Worm (Caenorhabditis elegans) whole organism, late embryonic: ENCODE results near the gene pfd-5.

ENCODE experiments used
- F13H6.1 ChIP-seq: sonication (generic microtip); optimal IDR thresholded peaks from 2 replicates; lab custom pipeline; 2016; ENCODE audit warnings: missing genetic modification characterization, missing compliant biosample characterization
- K02D7.2 ChIP-seq: sonication (generic microtip); optimal IDR thresholded peaks from 2 replicates; lab custom pipeline; 2017; ENCODE audit warnings: mild to moderate bottlenecking, missing genetic modification characterization, missing compliant biosample characterization
- T23F11.4 ChIP-seq: fragments of 200-800 bp; sonication (Bioruptor generic); optimal IDR thresholded peaks from 2 replicates; lab custom pipeline; 2018; ENCODE audit warnings: mild to moderate bottlenecking, missing genetic modification characterization, missing compliant biosample characterization
- Y22D7AL.16 ChIP-seq: sonication (generic microtip); optimal IDR thresholded peaks from 2 replicates; lab custom pipeline; 2016; ENCODE audit warnings: missing genetic modification characterization, missing compliant biosample characterization
- ahr-1 ChIP-seq: sonication (generic microtip); optimal IDR thresholded peaks from 2 replicates; lab custom pipeline; 2016; ENCODE audit warnings: missing genetic modification characterization, missing compliant biosample characterization
- ceh-22 ChIP-seq: sonication (generic microtip); optimal IDR thresholded peaks from 2 replicates; lab custom pipeline; 2017; ENCODE audit warnings: missing biosample characterization, missing genetic modification characterization
- ceh-24 ChIP-seq: sonication (generic microtip); optimal IDR thresholded peaks from 2 replicates; lab custom pipeline; 2016; ENCODE audit warnings: mild to moderate bottlenecking, missing genetic modification characterization, missing compliant biosample characterization
- ceh-31 ChIP-seq: sonication (generic microtip); optimal IDR thresholded peaks from 2 replicates; lab custom pipeline; 2016; ENCODE audit warnings: missing genetic modification characterization, missing compliant biosample characterization
- ceh-34 ChIP-seq: sonication (generic microtip); optimal IDR thresholded peaks from 2 replicates; lab custom pipeline; 2016; ENCODE audit warnings: mild to moderate bottlenecking, missing genetic modification characterization, missing compliant biosample characterization
- ceh-45 ChIP-seq: fragments of 200-800 bp; sonication (Bioruptor generic); IDR thresholded peaks from 2 replicates; pipeline ENCODE4 v1.3.6; 2022; ENCODE audit warnings: missing genetic modification reagents, missing genetic modification characterization, missing compliant biosample characterization
- ceh-9 ChIP-seq: sonication (generic microtip); optimal IDR thresholded peaks from 2 replicates; lab custom pipeline; 2016; ENCODE audit warnings: mild to moderate bottlenecking, missing genetic modification characterization, inconsistent platforms, missing compliant biosample characterization
- dve-1 ChIP-seq: sonication (generic microtip); optimal IDR thresholded peaks from 2 replicates; lab custom pipeline; 2017; ENCODE audit warnings: antibody characterized with exemption, mild to moderate bottlenecking, missing genetic modification characterization, missing compliant biosample characterization
- elt-2 ChIP-seq: sonication (generic microtip); optimal IDR thresholded peaks from 2 replicates; lab custom pipeline; 2016; ENCODE audit warnings: missing genetic modification reagents, missing genetic modification characterization, missing compliant biosample characterization
- fkh-10 ChIP-seq: fragments of 150-350 bp; optimal IDR thresholded peaks from 2 replicates; lab custom pipeline; 2014; ENCODE audit warnings: missing biosample characterization, missing genetic modification reagents, missing genetic modification characterization
- fkh-6 ChIP-seq: sonication (generic microtip); optimal IDR thresholded peaks from 2 replicates; lab custom pipeline; 2016; ENCODE audit warnings: missing genetic modification characterization, missing compliant biosample characterization
- gmeb-2 ChIP-seq: sonication (generic microtip); optimal IDR thresholded peaks from 2 replicates; lab custom pipeline; 2016; ENCODE audit warnings: missing genetic modification characterization, inconsistent platforms, missing compliant biosample characterization
- hlh-15 ChIP-seq: sonication (generic microtip); optimal IDR thresholded peaks from 2 replicates; lab custom pipeline; 2016; ENCODE audit warnings: missing genetic modification characterization, missing compliant biosample characterization
- hlh-6 ChIP-seq: sonication (generic microtip); optimal IDR thresholded peaks from 2 replicates; lab custom pipeline; 2016; ENCODE audit warnings: missing genotype, missing genetic modification characterization, missing compliant biosample characterization
- hlh-8 ChIP-seq: sonication (generic microtip); optimal IDR thresholded peaks from 2 replicates; lab custom pipeline; 2016; ENCODE audit warnings: missing genotype, missing genetic modification characterization, missing compliant biosample characterization
- lin-11 ChIP-seq: fragments of 200-800 bp; sonication (Bioruptor generic); optimal IDR thresholded peaks from 2 replicates; lab custom pipeline; 2018; ENCODE audit warnings: mild to moderate bottlenecking, missing genetic modification characterization, missing compliant biosample characterization
- mec-3 ChIP-seq: sonication (generic microtip); optimal IDR thresholded peaks from 2 replicates; lab custom pipeline; 2016; ENCODE audit warnings: borderline replicate concordance, missing genetic modification characterization, missing compliant biosample characterization
- nfya-1 ChIP-seq: sonication (generic microtip); optimal IDR thresholded peaks from 2 replicates; lab custom pipeline; 2017; ENCODE audit warnings: missing genetic modification characterization, mild to moderate bottlenecking, missing compliant biosample characterization, antibody characterized with exemption, moderate library complexity
- nhr-11 ChIP-seq: fragments of 150-350 bp; optimal IDR thresholded peaks from 2 replicates; lab custom pipeline; 2014; ENCODE audit warnings: missing biosample characterization, missing genetic modification characterization
- pag-3 ChIP-seq: sonication (generic microtip); optimal IDR thresholded peaks from 2 replicates; lab custom pipeline; 2016; ENCODE audit warnings: missing compliant biosample characterization, missing genetic modification characterization, borderline replicate concordance
- pax-1 ChIP-seq: fragments of 150-350 bp; optimal IDR thresholded peaks from 2 replicates; lab custom pipeline; 2014; ENCODE audit warnings: missing biosample characterization, missing genetic modification characterization
- pha-2 ChIP-seq: sonication (generic microtip); optimal IDR thresholded peaks from 2 replicates; lab custom pipeline; 2017; ENCODE audit warnings: mild to moderate bottlenecking, missing genetic modification characterization, missing compliant biosample characterization
- pha-4 ChIP-seq: fragments of 150-350 bp; optimal IDR thresholded peaks from 2 replicates; lab custom pipeline; 2018; ENCODE audit warnings: missing biosample characterization, missing genetic modification reagents, missing genetic modification characterization
- pqm-1 ChIP-seq: sonication (generic microtip); optimal IDR thresholded peaks from 2 replicates; lab custom pipeline; 2016; ENCODE audit warnings: missing genetic modification characterization, missing compliant biosample characterization
- rnt-1 ChIP-seq: sonication (generic microtip); optimal IDR thresholded peaks from 2 replicates; lab custom pipeline; 2016; ENCODE audit warnings: missing genetic modification characterization, missing compliant biosample characterization
- sox-4 ChIP-seq: sonication (generic microtip); optimal IDR thresholded peaks from 2 replicates; lab custom pipeline; 2017; ENCODE audit warnings: mild to moderate bottlenecking, missing genetic modification characterization, inconsistent platforms, missing compliant biosample characterization
- tbx-7 ChIP-seq: sonication (generic microtip); optimal IDR thresholded peaks from 2 replicates; lab custom pipeline; 2016; ENCODE audit warnings: missing genotype, missing genetic modification characterization, missing compliant biosample characterization
- unc-86 ChIP-seq: sonication (generic microtip); optimal IDR thresholded peaks from 2 replicates; lab custom pipeline; 2016; ENCODE audit warnings: missing genetic modification characterization, missing compliant biosample characterization
- zip-5 ChIP-seq: sonication (generic microtip); optimal IDR thresholded peaks from 2 replicates; lab custom pipeline; 2016; ENCODE audit warnings: missing genetic modification characterization, missing compliant biosample characterization

Gene pfd-5

ce11 chrIII:7234148-7234547, 35.5 kb upstream of the pfd-5 start, which contains the start of gene ndus-8:
Gene ndus-8, minus strand, starts transcription at chrIII:7234202.
- TF ChIP-seq gmeb-2 (tag; lab: Kevin White, UChicago) (no peak), ceh-45 (GFP tag; lab: Robert Waterston, UW) (no peak), nfya-1 (peak; percentile 24), Y22D7AL.16 (tag; lab: Kevin White, UChicago) (no peak), ceh-31 (no peak)

ce11 chrIII:7232782-7233181, 34.1 kb upstream of the pfd-5 start, which contains the start of gene adr-2:
Gene adr-2, minus strand, starts transcription at chrIII:7232882.
- TF ChIP-seq ahr-1, result no peak
- no peak for TF ChIP-seq fkh-10 (GFP tag; lab: Kevin White, UChicago)
- no peak for TF ChIP-seq dve-1 (tag; lab: Kevin White, UChicago)
- no peak for TF ChIP-seq nhr-11 (tag; lab: Kevin White, UChicago)

- TF ChIP-seq hlh-8 (no peak), pag-3 (tag; lab: Kevin White, UChicago) (no peak), T23F11.4 (no peak), unc-86 (tag; lab: Kevin White, UChicago) (no peak), pha-4 (tag; lab: Kevin White, UChicago) (no peak), gmeb-2 (tag; lab: Kevin White, UChicago) (no peak), hlh-15 (tag; lab: Kevin White, UChicago) (no peak), elt-2 (tag; lab: Kevin White, UChicago) (no peak), mec-3 (tag; lab: Kevin White, UChicago) (no peak), fkh-10 (GFP tag; lab: Kevin White, UChicago) (no peak), Y22D7AL.16 (tag; lab: Kevin White, UChicago) (no peak), zip-5 (tag; lab: Kevin White, UChicago) (no peak), ceh-9 (tag; lab: Kevin White, UChicago) (no peak), lin-11 (tag; lab: Kevin White, UChicago) (no peak), pax-1 (tag; lab: Kevin White, UChicago) (no peak), ceh-45 (GFP tag; lab: Robert Waterston, UW) (no peak), pqm-1 (no peak), nfya-1 (no peak), ceh-22 (tag; lab: Kevin White, UChicago) (no peak), sox-4 (no peak)
Measured at ce11 chrIII:7230841-7231240, 32.2 kb upstream of the pfd-5 start, which contains the start of gene R151.10. Gene R151.10, minus strand, starts transcription at chrIII:7230941.

ce11 chrIII:7229687-7230086, 31.0 kb upstream of the pfd-5 start, which contains the start of gene R151.8:
Gene R151.8, minus strand, starts transcription at chrIII:7229787.
- TF ChIP-seq hlh-15 (tag; lab: Kevin White, UChicago) (no peak), hlh-6 (tag; lab: Kevin White, UChicago) (no peak), ceh-31 (no peak), rnt-1 (tag; lab: Kevin White, UChicago) (no peak), ceh-9 (tag; lab: Kevin White, UChicago) (no peak), pag-3 (tag; lab: Kevin White, UChicago) (no peak), F13H6.1 (no peak)

- TF ChIP-seq nhr-11 (tag; lab: Kevin White, UChicago) (no peak), fkh-6 (no peak), ceh-24 (tag; lab: Kevin White, UChicago) (no peak), pha-2 (tag; lab: Kevin White, UChicago) (no peak), tbx-7 (tag; lab: Kevin White, UChicago) (no peak), ceh-34 (tag; lab: Kevin White, UChicago) (no peak), K02D7.2 (no peak), hlh-8 (no peak), ceh-45 (GFP tag; lab: Robert Waterston, UW) (no peak)
Measured at ce11 chrIII:7226607-7227006, 27.9 kb upstream of the pfd-5 start, which contains the start of gene hsp-75. Gene hsp-75, minus strand, starts transcription at chrIII:7226707.
